Fruit fly (Drosophila melanogaster) whole organism, embryonic: ENCODE measurements around the gene Pvf1.

Experiments used
- Aef1 ChIP-seq: fragments of 200-800 bp; sonication (Bioruptor generic); IDR thresholded peaks from 3 replicates; pipeline ENCODE4 v1.3.6; 2022; ENCODE audit warnings: missing biosample characterization, missing genetic modification characterization
- Antp ChIP-seq: fragments of 200-800 bp; sonication (Bioruptor generic); optimal IDR thresholded peaks from 3 replicates; lab custom pipeline; 2016; ENCODE audit warnings: missing biosample characterization, missing genetic modification characterization
- CG10274 ChIP-seq: fragments of 200-800 bp; sonication (Bioruptor generic); optimal IDR thresholded peaks from 3 replicates; lab custom pipeline; 2017; ENCODE audit warnings: missing biosample characterization, mild to moderate bottlenecking, missing genetic modification characterization
- CG10979 ChIP-seq: fragments of 200-800 bp; sonication (Bioruptor generic); optimal IDR thresholded peaks from 2 replicates; lab custom pipeline; 2018; ENCODE audit warnings: missing biosample characterization, mild to moderate bottlenecking, missing genetic modification characterization, moderate library complexity
- CG11085 ChIP-seq: fragments of 200-800 bp; sonication (Bioruptor generic); IDR thresholded peaks from 2 replicates; pipeline ENCODE4 v1.3.6; 2022; ENCODE audit warnings: missing biosample characterization, missing genetic modification characterization
- CG11560 ChIP-seq: fragments of 200-800 bp; sonication (Bioruptor generic); IDR thresholded peaks from 3 replicates; pipeline ENCODE4 v1.3.6; 2022; ENCODE audit warnings: missing biosample characterization, missing genetic modification characterization
- CG12155 ChIP-seq: fragments of 200-800 bp; sonication (Bioruptor generic); optimal IDR thresholded peaks from 3 replicates; lab custom pipeline; 2016; ENCODE audit warnings: missing biosample characterization, missing genetic modification characterization
- CG12659 ChIP-seq: fragments of 200-800 bp; sonication (Bioruptor generic); optimal IDR thresholded peaks from 3 replicates; lab custom pipeline; 2017; ENCODE audit warnings: mild to moderate bottlenecking, missing biosample characterization, missing genetic modification reagents, missing genetic modification characterization
- CG1792 ChIP-seq: fragments of 200-800 bp; sonication (Bioruptor generic); optimal IDR thresholded peaks from 2 replicates; lab custom pipeline; 2016; ENCODE audit warnings: missing biosample characterization, missing genetic modification characterization
- CG34422 ChIP-seq: fragments of 200-800 bp; sonication (Bioruptor generic); IDR thresholded peaks from 3 replicates; pipeline ENCODE4 v1.3.6; 2022; ENCODE audit warnings: missing biosample characterization, missing genetic modification characterization
- CG3838 ChIP-seq: fragments of 200-800 bp; sonication (Bioruptor generic); optimal IDR thresholded peaks from 3 replicates; lab custom pipeline; 2016; ENCODE audit warnings: missing biosample characterization, missing genetic modification characterization
- CG7786 ChIP-seq: fragments of 200-800 bp; sonication (Bioruptor generic); optimal IDR thresholded peaks from 2 replicates; lab custom pipeline; 2016; ENCODE audit warnings: missing biosample characterization, missing genetic modification characterization
- CG8359 ChIP-seq: fragments of 200-800 bp; sonication (Bioruptor generic); optimal IDR thresholded peaks from 2 replicates; lab custom pipeline; 2017; ENCODE audit warnings: missing biosample characterization, mild to moderate bottlenecking, missing genetic modification characterization, borderline replicate concordance
- CHES-1-like ChIP-seq: fragments of 200-800 bp; sonication (Bioruptor generic); optimal IDR thresholded peaks from 2 replicates; lab custom pipeline; 2016; ENCODE audit warnings: missing biosample characterization, missing genetic modification characterization
- Chrac-16 ChIP-seq: fragments of 200-800 bp; sonication (Bioruptor generic); optimal IDR thresholded peaks from 3 replicates; lab custom pipeline; 2016; ENCODE audit warnings: missing biosample characterization, missing genetic modification characterization
- Dip2 ChIP-seq: fragments of 200-800 bp; sonication (Bioruptor generic); IDR thresholded peaks from 2 replicates; pipeline ENCODE4 v1.3.6; 2022; ENCODE audit warnings: missing biosample characterization, missing genetic modification characterization
- Dip3 ChIP-seq: fragments of 200-800 bp; sonication (Bioruptor generic); optimal IDR thresholded peaks from 3 replicates; lab custom pipeline; 2016; ENCODE audit warnings: missing biosample characterization, missing genetic modification characterization
- Dll ChIP-seq: fragments of 200-800 bp; sonication (Bioruptor generic); IDR thresholded peaks from 4 replicates; pipeline ENCODE4 v1.3.6; 2022; ENCODE audit warnings: missing biosample characterization, missing genetic modification characterization; ENCODE audit not compliant: partially characterized antibody
- Dp ChIP-seq: fragments of 200-800 bp; sonication (Bioruptor generic); optimal IDR thresholded peaks from 2 replicates; lab custom pipeline; 2018; ENCODE audit warnings: missing biosample characterization, mild to moderate bottlenecking, missing genetic modification characterization, moderate library complexity
- GATAe ChIP-seq: fragments of 200-800 bp; sonication (Bioruptor generic); conservative IDR thresholded peaks from 2 replicates; pipeline ENCODE4 v1.3.6; 2022; ENCODE audit warnings: missing biosample characterization, missing genetic modification characterization
- HmgD ChIP-seq: fragments of 200-800 bp; sonication (Bioruptor generic); optimal IDR thresholded peaks from 3 replicates; lab custom pipeline; 2016; ENCODE audit warnings: missing biosample characterization, missing genetic modification characterization
- MBD-R2 ChIP-seq: fragments of 200-800 bp; sonication (Bioruptor generic); IDR thresholded peaks from 2 replicates; pipeline ENCODE4 v1.3.6; 2022; ENCODE audit warnings: missing biosample characterization, missing genetic modification characterization
- Mrtf ChIP-seq: fragments of 200-800 bp; sonication (Bioruptor generic); IDR thresholded peaks from 3 replicates; pipeline ENCODE4 v1.3.6; 2022; ENCODE audit warnings: missing biosample characterization, missing genetic modification characterization
- NFAT ChIP-seq: fragments of 200-800 bp; sonication (Bioruptor generic); IDR thresholded peaks from 2 replicates; pipeline ENCODE4 v1.3.6; 2022; ENCODE audit warnings: missing biosample characterization, missing genetic modification characterization
- Opbp ChIP-seq: fragments of 200-800 bp; sonication (Bioruptor generic); IDR thresholded peaks from 3 replicates; pipeline ENCODE4 v1.3.6; 2022; ENCODE audit warnings: missing biosample characterization, missing genetic modification characterization; ENCODE audit not compliant: partially characterized antibody
- Poxn ChIP-seq: fragments of 200-800 bp; sonication (Bioruptor generic); IDR thresholded peaks from 2 replicates; pipeline ENCODE4 v1.3.6; 2022; ENCODE audit warnings: missing biosample characterization, missing genetic modification characterization
- Sry-β ChIP-seq: fragments of 200-800 bp; sonication (Bioruptor generic); optimal IDR thresholded peaks from 2 replicates; lab custom pipeline; 2018; ENCODE audit warnings: missing biosample characterization, mild to moderate bottlenecking, missing genetic modification characterization, moderate library complexity
- YL-1 ChIP-seq: fragments of 200-800 bp; sonication (Bioruptor generic); optimal IDR thresholded peaks from 3 replicates; lab custom pipeline; 2017; ENCODE audit warnings: missing biosample characterization, mild to moderate bottlenecking, missing genetic modification characterization
- amos ChIP-seq: fragments of 200-800 bp; sonication (Bioruptor generic); IDR thresholded peaks from 2 replicates; pipeline ENCODE4 v1.3.6; 2022; ENCODE audit warnings: missing biosample characterization, missing genetic modification characterization; ENCODE audit not compliant: partially characterized antibody
- ase ChIP-seq: fragments of 200-800 bp; sonication (Bioruptor generic); IDR thresholded peaks from 3 replicates; pipeline ENCODE4 v1.3.6; 2022; ENCODE audit warnings: missing biosample characterization, missing genetic modification characterization
- bowl ChIP-seq: fragments of 200-800 bp; sonication (Bioruptor generic); IDR thresholded peaks from 2 replicates; pipeline ENCODE4 v1.3.6; 2022; ENCODE audit warnings: missing biosample characterization, missing genetic modification characterization
- br ChIP-seq: fragments of >200 bp; optimal IDR thresholded peaks from 2 replicates; lab custom pipeline; 2017
- cg ChIP-seq: fragments of 200-800 bp; sonication (Bioruptor generic); optimal IDR thresholded peaks from 3 replicates; lab custom pipeline; 2019; ENCODE audit warnings: missing biosample characterization, mild to moderate bottlenecking, missing genetic modification characterization, moderate library complexity
- grn ChIP-seq: fragments of 200-800 bp; sonication (Bioruptor generic); optimal IDR thresholded peaks from 3 replicates; lab custom pipeline; 2017; ENCODE audit warnings: missing biosample characterization, missing genetic modification characterization
- hbn ChIP-seq: fragments of 200-800 bp; sonication (Bioruptor generic); IDR thresholded peaks from 2 replicates; pipeline ENCODE4 v1.3.6; 2022; ENCODE audit warnings: missing biosample characterization, missing genetic modification characterization; ENCODE audit not compliant: partially characterized antibody
- inv ChIP-seq: fragments of 200-800 bp; sonication (Bioruptor generic); IDR thresholded peaks from 2 replicates; pipeline ENCODE4 v1.3.6; 2022; ENCODE audit warnings: missing biosample characterization, missing genetic modification characterization; ENCODE audit not compliant: partially characterized antibody
- knrl ChIP-seq: fragments of 200-800 bp; sonication (Bioruptor generic); IDR thresholded peaks from 3 replicates; pipeline ENCODE4 v1.3.6; 2022; ENCODE audit warnings: missing biosample characterization, missing genetic modification characterization; ENCODE audit not compliant: partially characterized antibody
- lbe ChIP-seq: fragments of 200-800 bp; sonication (Bioruptor generic); optimal IDR thresholded peaks from 2 replicates; lab custom pipeline; 2016; ENCODE audit warnings: missing biosample characterization, mild to moderate bottlenecking, missing genetic modification characterization
- mam ChIP-seq: fragments of 200-800 bp; sonication (Bioruptor generic); optimal IDR thresholded peaks from 3 replicates; lab custom pipeline; 2016; ENCODE audit warnings: missing biosample characterization, missing genetic modification characterization
- mirr ChIP-seq: fragments of 200-800 bp; sonication (Bioruptor generic); optimal IDR thresholded peaks from 3 replicates; lab custom pipeline; 2018; ENCODE audit warnings: missing biosample characterization, mild to moderate bottlenecking, missing genetic modification characterization
- pzg ChIP-seq: fragments of 200-800 bp; sonication (Bioruptor generic); optimal IDR thresholded peaks from 3 replicates; lab custom pipeline; 2018; ENCODE audit warnings: missing biosample characterization, mild to moderate bottlenecking, missing genetic modification characterization, moderate library complexity
- row ChIP-seq: fragments of 200-800 bp; sonication (Bioruptor generic); IDR thresholded peaks from 3 replicates; pipeline ENCODE4 v1.3.6; 2022; ENCODE audit warnings: missing biosample characterization, missing genetic modification characterization
- sc ChIP-seq, 3 experiments: fragments of >200 bp in 2 of 3; fragments of 200-800 bp in 1 of 3; sonication (Bioruptor generic) in 1 of 3; optimal IDR thresholded peaks; 2 replicates in 2 of 3; 3 replicates in 1 of 3; lab custom pipeline; 2017; ENCODE audit warnings: mild to moderate bottlenecking in 1 of 3, missing biosample characterization in 1 of 3, missing genetic modification characterization in 1 of 3, missing genetic modification reagents in 1 of 3
- slbo ChIP-seq: fragments of 200-800 bp; sonication (Bioruptor generic); IDR thresholded peaks from 2 replicates; pipeline ENCODE4 v1.3.6; 2022; ENCODE audit warnings: missing biosample characterization, missing genetic modification characterization
- sna ChIP-seq: fragments of 200-800 bp; sonication (Bioruptor generic); IDR thresholded peaks from 2 replicates; pipeline ENCODE4 v1.3.6; 2022; ENCODE audit warnings: missing biosample characterization, missing genetic modification characterization; ENCODE audit not compliant: partially characterized antibody
- sob ChIP-seq: fragments of 200-800 bp; sonication (Bioruptor generic); IDR thresholded peaks from 2 replicates; pipeline ENCODE4 v1.3.6; 2022; ENCODE audit warnings: missing biosample characterization, missing genetic modification characterization
- tll ChIP-seq, 2 experiments: fragments of 200-800 bp in 1 of 2; fragments of >200 bp in 1 of 2; sonication (Bioruptor generic) in 1 of 2; optimal IDR thresholded peaks; 2 replicates each; lab custom pipeline; 2017 to 2019; ENCODE audit warnings: missing biosample characterization in 2 of 2, missing genetic modification characterization in 2 of 2, mild to moderate bottlenecking in 1 of 2, moderate library complexity in 1 of 2
- ttk ChIP-seq: fragments of 200-800 bp; sonication (Bioruptor generic); IDR thresholded peaks from 2 replicates; pipeline ENCODE4 v2.1.2; 2022; ENCODE audit warnings: missing biosample characterization, missing genetic modification characterization
- unc-4 ChIP-seq: fragments of 200-800 bp; sonication (Bioruptor generic); IDR thresholded peaks from 2 replicates; pipeline ENCODE4 v1.3.6; 2022; ENCODE audit warnings: missing biosample characterization, missing genetic modification characterization; ENCODE audit not compliant: partially characterized antibody
- zen ChIP-seq: fragments of 200-800 bp; sonication (Bioruptor generic); optimal IDR thresholded peaks from 3 replicates; lab custom pipeline; 2018; ENCODE audit warnings: missing biosample characterization, mild to moderate bottlenecking, missing genetic modification characterization, moderate library complexity

Pvf1 gene

dm6 chrX:18857916-18858315 is 25.4 kb downstream of the Pvf1 start, which contains the start of gene Usp39 (continued):
- TF ChIP-seq Aef1: no peak
- no peak for TF ChIP-seq bowl (GFP tag; lab: Robert Waterston, UW)
- no peak for TF ChIP-seq Dip3 (GFP tag; lab: Kevin White, UChicago)
- no peak for TF ChIP-seq Sry-β
- no peak for TF ChIP-seq CG7786 (GFP tag; lab: Kevin White, UChicago)
- no peak for TF ChIP-seq tll (GFP tag; optimal IDR thresholded peaks at IDR 0.05; lab: Kevin White, UChicago)
- TF ChIP-seq zen (tag; lab: Kevin White, UChicago): peak; percentile 27
- peak; percentile 28; the same call in 1 of the 2 replicates for TF ChIP-seq sob (GFP tag; lab: Robert Waterston, UW)
- TF ChIP-seq ttk (GFP tag; lab: Robert Waterston, UW): no peak
- no peak for TF ChIP-seq grn
- TF ChIP-seq Antp: no peak
- TF ChIP-seq CG1792: no peak
- TF ChIP-seq slbo (GFP tag; lab: Robert Waterston, UW): peak; percentile 69
- TF ChIP-seq NFAT (GFP tag; lab: Robert Waterston, UW): 0 out of 2 replicates have a peak, but pooled peaks have one; percentile 14
- peak; percentile 78 for TF ChIP-seq MBD-R2 (GFP tag; lab: Robert Waterston, UW)
- TF ChIP-seq cg (GFP tag; lab: Kevin White, UChicago): no peak
- no peak for TF ChIP-seq GATAe (GFP tag; lab: Robert Waterston, UW)
- peak; percentile 49 for TF ChIP-seq pzg (GFP tag; lab: Kevin White, UChicago)
- TF ChIP-seq br (lab: Kevin White, UChicago): no peak
- peak; percentile 63 for TF ChIP-seq amos (GFP tag; lab: Robert Waterston, UW)
- peak; percentile 80 for TF ChIP-seq row (GFP tag; lab: Robert Waterston, UW)
- no peak for TF ChIP-seq CG11085 (GFP tag; lab: Robert Waterston, UW)
- TF ChIP-seq CG12155: peak; percentile 15
- peak; percentile 55 for TF ChIP-seq inv (GFP tag; lab: Robert Waterston, UW)
- TF ChIP-seq CG12659 (GFP tag; lab: Kevin White, UChicago): peak; percentile 63
- TF ChIP-seq Dip2: no peak
- no peak for TF ChIP-seq lbe (GFP tag; lab: Kevin White, UChicago)
- TF ChIP-seq unc-4 (GFP tag; lab: Robert Waterston, UW): peak; percentile 46; the same call in 1 of the 2 replicates
- no peak for TF ChIP-seq CG10274 (GFP tag; lab: Kevin White, UChicago)
- peak; percentile 22 for TF ChIP-seq mam (GFP tag; lab: Kevin White, UChicago)
- TF ChIP-seq Opbp (GFP tag; lab: Robert Waterston, UW): 0 out of 3 replicates have a peak, but pooled peaks have one; percentile 21
- TF ChIP-seq CG34422 (GFP tag; lab: Robert Waterston, UW): peak; percentile 76
- no peak for TF ChIP-seq CG3838
- 0 out of 2 replicates have a peak, but pooled peaks have one; percentile 22 for TF ChIP-seq hbn (GFP tag; lab: Robert Waterston, UW)
- TF ChIP-seq Chrac-16: peak; percentile 20
- TF ChIP-seq sna (GFP tag; lab: Robert Waterston, UW): 0 out of 2 replicates have a peak, but pooled peaks have one; percentile 27
- TF ChIP-seq sc (optimal IDR thresholded peaks at IDR 0.05; lab: Kevin White, UChicago): no peak
- no peak for TF ChIP-seq sc (GFP tag; optimal IDR thresholded peaks at IDR 0.05; lab: Kevin White, UChicago)
- no peak for TF ChIP-seq ase
- peak; percentile 35 for TF ChIP-seq YL-1
- TF ChIP-seq Dp (GFP tag; lab: Kevin White, UChicago): peak; percentile 5
- no peak for TF ChIP-seq CG8359 (GFP tag; lab: Kevin White, UChicago)
- peak; percentile 53; the same call in 2 of the 3 replicates for TF ChIP-seq knrl
- no peak for TF ChIP-seq mirr (GFP tag; lab: Kevin White, UChicago)
- TF ChIP-seq CG10979 (tag; lab: Kevin White, UChicago): peak; percentile 4
- TF ChIP-seq CG11560 (tag; lab: Robert Waterston, UW): peak; percentile 26; the same call in 1 of the 3 replicates
- no peak for TF ChIP-seq Poxn (GFP tag; lab: Robert Waterston, UW)
- peak; percentile 54 for TF ChIP-seq Dll (GFP tag; lab: Robert Waterston, UW)
- TF ChIP-seq CHES-1-like (GFP tag; lab: Kevin White, UChicago): peak; percentile 19
- no peak for TF ChIP-seq HmgD
- TF ChIP-seq Mrtf: no peak
